Worm (Caenorhabditis elegans) whole organism, L1 larva: ENCODE results near the gene T11F9.7.
"Not testable (repeated sequence)": the region's sequence is repeated elsewhere in the genome, so short reads cannot be mapped to it uniquely, and the experiment has no call there.

Experiments
- dsc-1 ChIP-seq: sonication (generic microtip); optimal IDR thresholded peaks from 2 replicates; lab custom pipeline; 2016; ENCODE audit warnings: mild to moderate bottlenecking, missing genetic modification characterization, missing compliant biosample characterization
- nhr-28 ChIP-seq: fragments of 150-350 bp; optimal IDR thresholded peaks from 2 replicates; lab custom pipeline; 2014; ENCODE audit warnings: missing biosample characterization, missing genetic modification characterization

ce11 chrV:11475638-11476037 is at the start of gene T11F9.7:
- not testable (repeated sequence) for TF ChIP-seq nhr-28, dsc-1 (tag; lab: Kevin White, UChicago)
